Worm (Caenorhabditis elegans) whole organism, L4/young adult: ENCODE data around the gene M7.8.

Experiments
- dao-5 ChIP-seq: sonication (generic microtip); optimal IDR thresholded peaks from 2 replicates; lab custom pipeline; 2016; ENCODE audit warnings: missing genotype, missing genetic modification characterization, moderate library complexity, missing compliant biosample characterization
- him-1 ChIP-seq: sonication (generic microtip); optimal IDR thresholded peaks from 2 replicates; lab custom pipeline; 2016; ENCODE audit warnings: missing genotype, missing genetic modification reagents, missing genetic modification characterization, missing compliant biosample characterization

- no peak for TF ChIP-seq him-1 (tag; lab: Kevin White, UChicago)
- no peak for TF ChIP-seq dao-5 (tag; lab: Kevin White, UChicago)
These were observed 833 bp downstream of the M7.8 start for ce11 chrIV:11094052-11094451.
